Worm (Caenorhabditis elegans) whole organism, L2 larva: ENCODE measurements around the gene T19C3.7.

Experiments
- C34F6.9 ChIP-seq: fragments of 150-350 bp; optimal IDR thresholded peaks from 2 replicates; lab custom pipeline; 2014; ENCODE audit warnings: missing biosample characterization, missing genetic modification characterization
- F13H6.1 ChIP-seq: sonication (generic microtip); optimal IDR thresholded peaks from 2 replicates; lab custom pipeline; 2016; ENCODE audit warnings: missing genetic modification characterization, missing compliant biosample characterization
- R02D3.7 ChIP-seq: fragments of 150-350 bp; optimal IDR thresholded peaks from 2 replicates; lab custom pipeline; 2014; ENCODE audit warnings: missing biosample characterization, missing genetic modification characterization
- Y55F3AM.14 ChIP-seq: fragments of 200-800 bp; sonication (Bioruptor generic); optimal IDR thresholded peaks from 2 replicates; lab custom pipeline; 2018; ENCODE audit warnings: mild to moderate bottlenecking, missing genetic modification characterization, missing compliant biosample characterization
- aly-2 ChIP-seq: fragments of 150-350 bp; optimal IDR thresholded peaks from 2 replicates; lab custom pipeline; 2014; ENCODE audit warnings: missing biosample characterization, missing genetic modification characterization
- ama-1 ChIP-seq: fragments of 150-350 bp; optimal IDR thresholded peaks from 2 replicates; lab custom pipeline; 2018; ENCODE audit warnings: inconsistent platforms
- ceh-16 ChIP-seq: fragments of 150-350 bp; optimal IDR thresholded peaks from 2 replicates; lab custom pipeline; 2014; ENCODE audit warnings: missing biosample characterization, missing genetic modification characterization
- ceh-82 ChIP-seq: fragments of 150-350 bp; optimal IDR thresholded peaks from 2 replicates; lab custom pipeline; 2014; ENCODE audit warnings: missing biosample characterization, missing genetic modification characterization
- crh-2 ChIP-seq: sonication (generic microtip); optimal IDR thresholded peaks from 2 replicates; lab custom pipeline; 2017; ENCODE audit warnings: missing biosample characterization, missing genetic modification characterization
- dmd-4 ChIP-seq: sonication (generic microtip); optimal IDR thresholded peaks from 2 replicates; lab custom pipeline; 2017; ENCODE audit warnings: missing biosample characterization, missing genetic modification characterization
- egl-27 ChIP-seq: sonication (generic microtip); optimal IDR thresholded peaks from 3 replicates; lab custom pipeline; 2017; ENCODE audit warnings: missing biosample characterization, missing genetic modification reagents, missing genetic modification characterization
- elt-1 ChIP-seq: fragments of 150-350 bp; optimal IDR thresholded peaks from 2 replicates; lab custom pipeline; 2014; ENCODE audit warnings: missing biosample characterization, missing genetic modification characterization
- fos-1 ChIP-seq: fragments of 150-350 bp; optimal IDR thresholded peaks from 2 replicates; lab custom pipeline; 2014; ENCODE audit warnings: missing biosample characterization, missing genetic modification characterization
- lin-11 ChIP-seq: fragments of 150-350 bp; sonication (generic microtip); optimal IDR thresholded peaks from 2 replicates; lab custom pipeline; 2014; ENCODE audit warnings: missing biosample characterization, missing genetic modification characterization, inconsistent platforms, mixed read lengths
- lin-13 ChIP-seq: fragments of 150-350 bp; optimal IDR thresholded peaks from 2 replicates; lab custom pipeline; 2014; ENCODE audit warnings: missing biosample characterization, missing genetic modification reagents, missing genetic modification characterization
- lin-39 ChIP-seq: fragments of 150-350 bp; optimal IDR thresholded peaks from 2 replicates; lab custom pipeline; 2014; ENCODE audit warnings: missing biosample characterization, missing genetic modification reagents, missing genetic modification characterization
- mab-5 ChIP-seq: fragments of 150-350 bp; optimal IDR thresholded peaks from 2 replicates; lab custom pipeline; 2014; ENCODE audit warnings: missing biosample characterization, missing genetic modification characterization
- mbf-1 ChIP-seq: sonication (generic microtip); optimal IDR thresholded peaks from 2 replicates; lab custom pipeline; 2017; ENCODE audit warnings: missing biosample characterization, missing genetic modification characterization
- mdl-1 ChIP-seq, 2 experiments: fragments of 150-350 bp in 1 of 2; sonication (generic microtip) in 1 of 2; optimal IDR thresholded peaks; 2 replicates each; lab custom pipeline; 2017; ENCODE audit warnings: missing biosample characterization in 2 of 2, missing genetic modification characterization in 2 of 2
- nhr-11 ChIP-seq: fragments of 150-350 bp; optimal IDR thresholded peaks from 2 replicates; lab custom pipeline; 2014; ENCODE audit warnings: missing biosample characterization, missing genetic modification characterization
- nhr-12 ChIP-seq: fragments of 150-350 bp; optimal IDR thresholded peaks from 2 replicates; lab custom pipeline; 2014; ENCODE audit warnings: missing biosample characterization, missing genetic modification characterization
- nhr-23 ChIP-seq: fragments of 150-350 bp; optimal IDR thresholded peaks from 2 replicates; lab custom pipeline; 2014; ENCODE audit warnings: missing biosample characterization, missing genetic modification reagents, missing genetic modification characterization
- nhr-237 ChIP-seq: fragments of 150-350 bp; optimal IDR thresholded peaks from 2 replicates; lab custom pipeline; 2014; ENCODE audit warnings: missing biosample characterization, missing genetic modification characterization
- nhr-25 ChIP-seq: fragments of 150-350 bp; sonication (generic microtip); optimal IDR thresholded peaks from 3 replicates; lab custom pipeline; 2014; ENCODE audit warnings: missing biosample characterization, missing genetic modification characterization
- nhr-77 ChIP-seq: fragments of 150-350 bp; optimal IDR thresholded peaks from 2 replicates; lab custom pipeline; 2014; ENCODE audit warnings: missing biosample characterization, missing genetic modification characterization
- peb-1 ChIP-seq: fragments of 150-350 bp; optimal IDR thresholded peaks from 2 replicates; lab custom pipeline; 2014; ENCODE audit warnings: missing biosample characterization, missing genetic modification characterization
- sem-4 ChIP-seq: fragments of 150-350 bp; optimal IDR thresholded peaks from 2 replicates; lab custom pipeline; 2014; ENCODE audit warnings: missing biosample characterization, missing genetic modification reagents, missing genetic modification characterization
- skn-1 ChIP-seq: sonication (generic microtip); optimal IDR thresholded peaks from 2 replicates; lab custom pipeline; 2017; ENCODE audit warnings: missing biosample characterization, missing genetic modification characterization
- sma-3 ChIP-seq: sonication (generic microtip); optimal IDR thresholded peaks from 2 replicates; lab custom pipeline; 2016; ENCODE audit warnings: missing genetic modification reagents, missing genetic modification characterization, missing compliant biosample characterization
- sma-9 ChIP-seq, 2 experiments: fragments of 150-350 bp in 1 of 2; sonication (generic microtip) in 1 of 2; optimal IDR thresholded peaks; 2 replicates each; lab custom pipeline; 2014 to 2016; ENCODE audit warnings: missing genetic modification characterization in 2 of 2, mild to moderate bottlenecking in 1 of 2, missing biosample characterization in 1 of 2, missing compliant biosample characterization in 1 of 2, missing genetic modification reagents in 1 of 2, moderate library complexity in 1 of 2
- snpc-4 ChIP-seq: fragments of 150-350 bp; optimal IDR thresholded peaks from 2 replicates; lab custom pipeline; 2014; ENCODE audit warnings: missing biosample characterization, missing genetic modification characterization
- unc-39 ChIP-seq: fragments of 150-350 bp; optimal IDR thresholded peaks from 2 replicates; lab custom pipeline; 2014; ENCODE audit warnings: missing biosample characterization, missing genetic modification characterization
- unc-55 ChIP-seq: fragments of 150-350 bp; sonication (generic microtip); optimal IDR thresholded peaks from 3 replicates; lab custom pipeline; 2014; ENCODE audit warnings: missing biosample characterization, missing genetic modification reagents, missing genetic modification characterization
- unc-62 ChIP-seq: fragments of 150-350 bp; optimal IDR thresholded peaks from 2 replicates; lab custom pipeline; 2014; ENCODE audit warnings: missing biosample characterization, missing genetic modification reagents, missing genetic modification characterization
- zag-1 ChIP-seq: fragments of 150-350 bp; optimal IDR thresholded peaks from 2 replicates; lab custom pipeline; 2014; ENCODE audit warnings: missing biosample characterization, missing genetic modification characterization
- ztf-1 ChIP-seq: fragments of 200-800 bp; sonication (Bioruptor generic); conservative IDR thresholded peaks from 2 replicates; pipeline ENCODE4 v1.3.6; 2022; ENCODE audit warnings: missing genetic modification characterization, missing compliant biosample characterization
- ztf-11 ChIP-seq: sonication (generic microtip); optimal IDR thresholded peaks from 2 replicates; lab custom pipeline; 2017; ENCODE audit warnings: missing biosample characterization, missing genetic modification characterization

T19C3.7 gene

DNA sequence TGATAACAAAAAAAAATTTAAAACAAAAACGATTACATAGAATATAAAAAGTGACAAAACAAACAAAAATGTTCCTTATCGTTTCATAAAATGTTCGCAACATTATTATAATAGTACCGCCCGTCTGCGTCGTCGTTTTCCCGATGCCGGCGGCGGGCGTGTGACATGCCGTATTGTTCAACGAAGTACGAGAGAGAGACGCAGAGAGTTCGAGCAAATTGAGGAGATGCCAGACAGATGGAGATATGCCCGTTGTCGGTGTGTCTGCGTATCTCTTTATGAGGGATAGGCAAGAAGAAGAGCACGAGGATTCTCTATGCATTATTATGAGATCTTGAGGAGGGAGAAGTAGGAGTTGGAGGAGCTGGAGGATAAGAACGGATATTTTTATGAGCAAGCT is 12.2 kb downstream of the T19C3.7 start (continued):
- TF ChIP-seq skn-1: no peak
- TF ChIP-seq unc-55 (GFP tag; lab: Kevin White, UChicago): peak; percentile 88
- TF ChIP-seq nhr-237 (tag; lab: Kevin White, UChicago): no peak
- peak; percentile 69 for TF ChIP-seq mab-5
- TF ChIP-seq zag-1: peak; percentile 86
- TF ChIP-seq lin-39 (tag; lab: Kevin White, UChicago): no peak
- TF ChIP-seq sma-9 (GFP tag; optimal IDR thresholded peaks at IDR 0.05; lab: Kevin White, UChicago): peak; percentile 92
- TF ChIP-seq sma-9 (tag; optimal IDR thresholded peaks at IDR 0.05; lab: Kevin White, UChicago): no peak
- TF ChIP-seq ama-1 (lab: Kevin White, UChicago): peak; percentile 22
- TF ChIP-seq mbf-1 (tag; lab: Kevin White, UChicago): no peak
- TF ChIP-seq nhr-25 (tag; lab: Kevin White, UChicago): peak; percentile 77
- no peak for TF ChIP-seq nhr-77
- TF ChIP-seq Y55F3AM.14 (GFP tag; lab: Kevin White, UChicago): peak; percentile 59
- peak; percentile 99 for TF ChIP-seq fos-1 (tag; lab: Kevin White, UChicago)
- TF ChIP-seq nhr-11 (tag; lab: Kevin White, UChicago): no peak
- no peak for TF ChIP-seq unc-39 (tag; lab: Kevin White, UChicago)
- no peak for TF ChIP-seq dmd-4 (tag; lab: Kevin White, UChicago)
- TF ChIP-seq elt-1 (tag; lab: Kevin White, UChicago): no peak
- TF ChIP-seq mdl-1 (tag; optimal IDR thresholded peaks at IDR 0.05; lab: Kevin White, UChicago): peak; percentile 40 to 84
- peak; percentile 94 for TF ChIP-seq peb-1 (tag; lab: Kevin White, UChicago)
- no peak for TF ChIP-seq R02D3.7 (tag; lab: Kevin White, UChicago)
- TF ChIP-seq ceh-16 (tag; lab: Kevin White, UChicago): no peak

DNA sequence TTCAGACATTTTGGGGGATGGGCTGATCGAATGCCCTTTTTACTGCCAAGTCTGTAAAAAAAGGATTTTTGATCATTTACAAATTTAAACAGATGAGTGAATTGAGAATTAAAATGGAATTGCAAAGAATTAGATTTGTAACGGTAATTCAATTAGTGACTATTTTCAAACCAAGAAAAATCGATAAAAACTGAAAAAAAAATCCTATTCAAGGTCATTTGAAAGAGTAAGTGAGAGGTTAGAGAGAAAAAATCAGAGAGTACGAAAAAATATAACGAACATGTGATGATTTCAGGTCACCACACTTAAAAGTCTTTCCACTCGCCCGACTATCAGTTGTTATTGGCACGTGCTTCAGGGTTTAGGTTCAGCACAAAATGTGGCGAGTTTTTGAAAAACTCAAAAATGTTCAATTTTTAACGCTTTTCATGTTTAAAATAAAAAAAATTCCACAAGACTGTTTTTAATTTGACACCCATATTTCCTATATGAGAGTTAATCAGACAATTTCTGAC is 15.7 kb downstream of the T19C3.7 start, which contains the start of gene T19C3.4:
Gene T19C3.4, minus strand, starts transcription at position 51 of the 515 bp plus-strand sequence.
- peak; percentile 17 for TF ChIP-seq crh-2 (tag; lab: Kevin White, UChicago)
- TF ChIP-seq sma-9 (GFP tag; optimal IDR thresholded peaks at IDR 0.05; lab: Kevin White, UChicago): peak; percentile 36
- no peak for TF ChIP-seq sma-9 (tag; optimal IDR thresholded peaks at IDR 0.05; lab: Kevin White, UChicago)
- peak; percentile 20 for TF ChIP-seq fos-1 (tag; lab: Kevin White, UChicago)
- TF ChIP-seq egl-27 (tag; lab: Kevin White, UChicago): no peak
- no peak for TF ChIP-seq sma-3 (GFP tag; lab: Kevin White, UChicago)

DNA sequence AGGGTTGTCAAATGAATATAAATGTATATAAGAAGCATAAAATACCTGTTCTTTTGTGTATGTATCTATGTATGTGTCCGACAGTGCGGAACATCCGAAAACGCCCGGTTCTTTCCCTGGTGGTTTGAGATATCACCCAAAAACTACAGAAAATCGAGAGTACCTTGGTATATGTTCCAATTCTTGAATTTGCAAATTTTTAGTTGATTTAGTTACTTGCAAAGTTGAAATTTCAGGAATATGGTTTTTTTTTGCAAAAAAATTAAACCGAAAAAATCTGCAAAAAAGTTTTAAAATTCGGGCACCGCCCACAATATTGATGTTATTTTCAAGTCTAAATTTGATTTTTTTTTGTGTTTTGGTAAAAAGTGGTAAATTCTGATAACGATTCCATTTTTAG is 18.5 kb downstream of the T19C3.7 start, which contains the start of gene T19C3.2:
Gene T19C3.2, minus strand, starts transcription at position 101 of the 400 bp plus-strand sequence.
- TF ChIP-seq C34F6.9 (tag; lab: Kevin White, UChicago) (no peak), unc-62 (no peak), fos-1 (tag; lab: Kevin White, UChicago) (no peak), snpc-4 (no peak), F13H6.1 (tag; lab: Kevin White, UChicago) (no peak), nhr-23 (tag; lab: Kevin White, UChicago) (no peak), ceh-82 (no peak), ztf-11 (tag; lab: Kevin White, UChicago) (no peak), mbf-1 (tag; lab: Kevin White, UChicago) (no peak), R02D3.7 (tag; lab: Kevin White, UChicago) (no peak)

DNA sequence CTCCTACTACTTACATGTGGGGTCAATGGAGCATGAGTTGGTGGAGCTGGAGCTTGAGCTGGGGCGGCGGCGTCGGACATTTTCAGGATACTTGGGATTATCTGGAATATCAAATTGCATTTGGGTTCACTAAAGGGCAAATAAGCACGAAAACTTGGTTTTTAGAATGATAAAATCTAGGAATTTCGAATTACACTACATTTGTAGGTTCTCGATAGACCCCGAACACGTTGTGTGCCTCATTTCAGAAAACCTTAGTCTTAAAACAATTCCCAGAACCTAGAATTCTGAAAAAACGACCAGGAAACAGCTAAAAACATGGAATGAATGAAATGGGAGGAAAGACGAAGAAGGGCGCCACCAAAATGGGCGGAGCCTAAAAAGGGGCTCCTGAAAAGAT is 21.5 kb downstream of the T19C3.7 start, which contains the start of gene T19C3.3:
Gene T19C3.3, minus strand, starts transcription at position 101 of the 400 bp plus-strand sequence.
- TF ChIP-seq lin-13 (GFP tag; lab: Kevin White, UChicago) (no peak), nhr-77 (no peak), lin-11 (tag; lab: Kevin White, UChicago) (no peak), ztf-1 (GFP tag; lab: Robert Waterston, UW) (no peak), egl-27 (tag; lab: Kevin White, UChicago) (no peak), skn-1 (no peak), nhr-12 (no peak), unc-55 (GFP tag; lab: Kevin White, UChicago) (no peak), aly-2 (tag; lab: Kevin White, UChicago) (no peak), sem-4 (tag; lab: Kevin White, UChicago) (no peak)
- TF ChIP-seq, all 48 proteins: peak for 0
